Worm (Caenorhabditis elegans): ENCODE measurements around the gene F02E11.2.

Gene F02E11.2

DNA sequence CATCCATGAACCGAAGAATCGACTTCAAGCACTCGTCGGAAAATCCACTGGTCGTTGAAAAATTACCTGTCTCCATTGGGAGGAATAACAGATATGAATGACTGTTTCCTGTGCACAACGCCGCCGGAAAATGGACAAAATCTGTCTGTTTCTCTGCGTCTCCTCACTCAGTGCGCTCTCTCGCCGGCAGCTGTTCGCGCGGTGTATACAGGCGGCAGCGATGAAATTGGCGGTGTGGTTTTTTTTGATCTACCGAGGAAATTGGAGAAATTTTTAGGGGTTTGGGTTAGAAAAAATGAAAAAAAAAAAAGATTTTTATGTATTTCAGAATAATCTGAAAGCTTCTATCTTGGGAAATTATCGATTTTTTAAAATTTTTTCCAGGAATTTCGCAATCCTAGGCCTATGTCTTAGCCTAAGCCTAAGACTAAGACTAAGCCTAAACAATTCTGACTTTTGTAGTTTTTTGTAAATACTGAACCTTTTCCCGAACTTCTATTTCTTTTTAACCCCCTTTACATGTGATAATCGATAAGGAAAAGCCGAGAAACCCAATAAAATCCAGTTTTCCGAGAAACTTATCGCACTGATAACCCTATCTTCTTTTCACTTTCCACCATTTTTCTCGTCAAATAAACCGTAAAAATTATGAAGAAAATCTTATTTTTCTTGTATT, 14.4 kb upstream of the F02E11.2 start, which contains the start of the genes fbxc-50 and C17F4.2:
Gene fbxc-50, minus strand, starts transcription at position 81 of the 676 bp plus-strand sequence.
Gene C17F4.2, plus strand, starts transcription at position 626 of the 676 bp plus-strand sequence.
- TF ChIP-seq ztf-4 (tag; optimal IDR thresholded peaks at IDR 0.05) = no peak
- no peak for TF ChIP-seq lin-11 (tag; optimal IDR thresholded peaks at IDR 0.05)
- TF ChIP-seq lin-13 (GFP tag; optimal IDR thresholded peaks at IDR 0.05) = no peak
- TF ChIP-seq unc-62 (GFP tag; optimal IDR thresholded peaks at IDR 0.05) = no peak
- TF ChIP-seq nhr-21 (tag; optimal IDR thresholded peaks at IDR 0.05) = no peak
- TF ChIP-seq ztf-1 (GFP tag; conservative IDR thresholded peaks at IDR 0.05) = no peak
- TF ChIP-seq nhr-25 (tag; optimal IDR thresholded peaks at IDR 0.05) = no peak
- TF ChIP-seq skn-1 (tag; optimal IDR thresholded peaks at IDR 0.05) = no peak
- no peak for TF ChIP-seq ceh-82 (tag; optimal IDR thresholded peaks at IDR 0.05)
- no peak for TF ChIP-seq mbf-1 (tag; optimal IDR thresholded peaks at IDR 0.05)
- no peak for TF ChIP-seq nhr-237 (tag; optimal IDR thresholded peaks at IDR 0.05)

DNA sequence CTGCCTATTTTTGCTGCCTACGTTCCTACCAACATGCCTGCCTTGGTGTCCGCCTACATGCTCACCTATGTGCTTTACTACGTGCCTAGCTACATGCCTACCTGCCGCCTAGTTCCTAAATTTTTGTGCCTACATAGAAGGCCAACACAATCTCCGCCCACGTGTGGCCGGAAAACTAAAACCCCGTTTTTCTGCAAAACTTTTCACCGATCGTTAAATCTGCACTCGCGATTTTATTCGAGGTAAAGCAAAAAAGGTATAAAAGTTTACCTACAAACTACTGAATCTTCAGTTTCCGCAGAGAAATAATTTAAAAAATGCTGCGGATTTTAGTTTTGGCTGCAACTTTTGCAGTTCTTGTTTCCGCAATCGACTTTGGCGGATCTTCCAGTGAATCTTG, 13.2 kb upstream of the F02E11.2 start, which contains the start of gene clec-124:
Gene clec-124, plus strand, starts transcription at position 301 of the 400 bp plus-strand sequence.
- no peak for TF ChIP-seq unc-55 (GFP tag; optimal IDR thresholded peaks at IDR 0.05)
- TF ChIP-seq aly-2 (tag; optimal IDR thresholded peaks at IDR 0.05) = no peak
- TF ChIP-seq sma-9 (GFP tag; optimal IDR thresholded peaks at IDR 0.05) = no peak
- no peak for TF ChIP-seq sma-9 (tag; optimal IDR thresholded peaks at IDR 0.05)
- no peak for TF ChIP-seq elt-3 (tag; optimal IDR thresholded peaks at IDR 0.05)
- TF ChIP-seq elt-1 (tag; optimal IDR thresholded peaks at IDR 0.05) = no peak
- TF ChIP-seq crh-2 (tag; optimal IDR thresholded peaks at IDR 0.05) = no peak
- no peak for TF ChIP-seq ztf-11 (tag; optimal IDR thresholded peaks at IDR 0.05)
- TF ChIP-seq skn-1 (tag; optimal IDR thresholded peaks at IDR 0.05) = no peak
- TF ChIP-seq fos-1 (tag; optimal IDR thresholded peaks at IDR 0.05) = no peak
- TF ChIP-seq nhr-237 (tag; optimal IDR thresholded peaks at IDR 0.05) = no peak
- TF ChIP-seq lsy-2 (tag; optimal IDR thresholded peaks at IDR 0.05) = no peak
- no peak for TF ChIP-seq unc-39 (tag; optimal IDR thresholded peaks at IDR 0.05)
- no peak for TF ChIP-seq ztf-4 (tag; optimal IDR thresholded peaks at IDR 0.05)
- no peak for TF ChIP-seq ztf-1 (GFP tag; conservative IDR thresholded peaks at IDR 0.05)
- no peak for TF ChIP-seq ceh-16 (tag; optimal IDR thresholded peaks at IDR 0.05)
- no peak for TF ChIP-seq ceh-82 (tag; optimal IDR thresholded peaks at IDR 0.05)
- TF ChIP-seq dmd-4 (tag; optimal IDR thresholded peaks at IDR 0.05) = no peak
- TF ChIP-seq C34F6.9 (tag; optimal IDR thresholded peaks at IDR 0.05) = no peak
- no peak for TF ChIP-seq Y55F3AM.14 (GFP tag; optimal IDR thresholded peaks at IDR 0.05)

DNA sequence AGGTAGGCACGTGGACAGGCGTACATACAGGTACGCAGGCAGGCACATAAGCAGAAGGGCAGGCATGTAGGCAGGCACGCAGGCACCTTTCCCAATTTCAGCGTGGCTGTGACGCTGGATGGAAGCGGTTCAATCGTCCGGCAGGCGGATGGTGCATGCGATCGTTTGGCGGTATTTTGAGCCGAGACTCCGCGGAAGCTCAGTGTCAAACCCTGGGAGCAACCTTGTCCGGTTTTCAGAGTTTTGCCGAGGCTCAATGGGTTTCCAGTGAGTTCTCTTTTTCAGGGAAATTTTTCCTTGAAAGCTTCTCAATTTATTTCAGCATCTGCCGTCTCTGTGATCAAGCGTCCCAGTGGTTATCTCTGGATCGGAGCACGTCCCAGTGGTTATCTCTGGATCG, 12.4 kb upstream of the F02E11.2 start:
- TF ChIP-seq lsy-2 (tag; optimal IDR thresholded peaks at IDR 0.05) (no peak), lin-11 (tag; optimal IDR thresholded peaks at IDR 0.05) (no peak), zag-1 (tag; optimal IDR thresholded peaks at IDR 0.05) (no peak), ztf-4 (tag; optimal IDR thresholded peaks at IDR 0.05) (no peak), nhr-11 (tag; optimal IDR thresholded peaks at IDR 0.05) (no peak), nhr-77 (tag; optimal IDR thresholded peaks at IDR 0.05) (no peak), nhr-237 (tag; optimal IDR thresholded peaks at IDR 0.05) (no peak), sem-4 (tag; optimal IDR thresholded peaks at IDR 0.05) (no peak), ztf-1 (GFP tag; conservative IDR thresholded peaks at IDR 0.05) (no peak), F13H6.1 (tag; optimal IDR thresholded peaks at IDR 0.05) (no peak), nhr-10 (tag; optimal IDR thresholded peaks at IDR 0.05) (no peak), nhr-23 (tag; optimal IDR thresholded peaks at IDR 0.05) (no peak), snpc-4 (tag; optimal IDR thresholded peaks at IDR 0.05) (no peak), elt-3 (tag; optimal IDR thresholded peaks at IDR 0.05) (no peak), peb-1 (tag; optimal IDR thresholded peaks at IDR 0.05) (no peak), aly-2 (tag; optimal IDR thresholded peaks at IDR 0.05) (no peak), ztf-11 (tag; optimal IDR thresholded peaks at IDR 0.05) (no peak)

DNA sequence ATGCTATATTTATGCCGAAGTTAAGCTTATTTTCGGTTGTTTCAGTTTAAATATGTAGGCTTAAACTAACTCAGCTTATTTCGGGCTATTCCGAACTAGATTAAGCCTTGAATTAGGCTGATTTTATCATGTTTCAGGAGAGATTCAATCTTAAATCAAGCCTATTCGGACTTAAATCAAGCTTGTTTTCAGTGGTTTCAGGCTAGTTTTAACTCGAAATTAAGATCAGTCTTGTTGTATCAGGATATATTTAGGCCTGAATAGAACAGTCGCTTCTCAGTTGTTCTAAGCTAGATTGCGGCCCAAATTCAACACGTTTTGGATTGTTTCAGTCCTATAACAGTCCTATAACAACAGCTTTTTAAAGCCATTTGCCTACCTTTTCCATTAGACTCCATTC, 10.8 kb upstream of the F02E11.2 start:
- TF ChIP-seq crh-2 (tag; optimal IDR thresholded peaks at IDR 0.05) = no peak
- no peak for TF ChIP-seq Y55F3AM.14 (GFP tag; optimal IDR thresholded peaks at IDR 0.05)
- TF ChIP-seq lsy-2 (tag; optimal IDR thresholded peaks at IDR 0.05) = no peak
- TF ChIP-seq mab-5 (tag; optimal IDR thresholded peaks at IDR 0.05) = no peak
- TF ChIP-seq nhr-10 (tag; optimal IDR thresholded peaks at IDR 0.05) = no peak
- TF ChIP-seq unc-62 (GFP tag; optimal IDR thresholded peaks at IDR 0.05) = no peak
- no peak for TF ChIP-seq F13H6.1 (tag; optimal IDR thresholded peaks at IDR 0.05)
- TF ChIP-seq lin-13 (GFP tag; optimal IDR thresholded peaks at IDR 0.05) = no peak
- no peak for TF ChIP-seq dmd-4 (tag; optimal IDR thresholded peaks at IDR 0.05)
- no peak for TF ChIP-seq ztf-1 (GFP tag; conservative IDR thresholded peaks at IDR 0.05)
- TF ChIP-seq nhr-12 (tag; optimal IDR thresholded peaks at IDR 0.05) = no peak
- TF ChIP-seq ztf-11 (tag; optimal IDR thresholded peaks at IDR 0.05) = no peak
